Fruit fly (Drosophila melanogaster): Measurements from ENCODE around the gene CG31300.
A peak's percentile ranks its signal among the peaks of the same experiment; 100 is the strongest.

Gene CG31300

dm6 chr3R:25262322-25262761, 21.1 kb upstream of the CG31300 start, which contains the start of the genes Kdsr and CG11858 (continued):
- peak; percentile 75 for TF ChIP-seq PHDP (tag; optimal IDR thresholded peaks at IDR 0.05)
- peak; percentile 45; the same call in 1 of the 4 replicates for TF ChIP-seq Dll (GFP tag; IDR thresholded peaks at IDR 0.05; ENCODE audit: partially characterized antibody)
- peak; percentile 52 for TF ChIP-seq CG14050 (GFP tag; IDR thresholded peaks at IDR 0.05)
- TF ChIP-seq grn (GFP tag; optimal IDR thresholded peaks at IDR 0.05), result peak; percentile 73
- TF ChIP-seq B-H2 (GFP tag; optimal IDR thresholded peaks at IDR 0.05), result peak; percentile 74
- TF ChIP-seq CG17612 (GFP tag; IDR thresholded peaks at IDR 0.05), result no peak
- peak; percentile 57; the same call in 1 of the 2 replicates for TF ChIP-seq ara (GFP tag; IDR thresholded peaks at IDR 0.05)
- TF ChIP-seq lov (optimal IDR thresholded peaks at IDR 0.05), result no peak
- TF ChIP-seq lov (GFP tag; IDR thresholded peaks at IDR 0.05), result 0 out of 3 replicates have a peak, but pooled peaks have one; percentile 63
- peak; percentile 56; the same call in 1 of the 2 replicates for TF ChIP-seq unc-4 (GFP tag; IDR thresholded peaks at IDR 0.05; ENCODE audit: partially characterized antibody)
- TF ChIP-seq CG34224 (GFP tag; IDR thresholded peaks at IDR 0.05; ENCODE audit: partially characterized antibody), result no peak
- no peak for TF ChIP-seq Asciz (GFP tag; optimal IDR thresholded peaks at IDR 0.05)
- peak; percentile 1 for TF ChIP-seq CG8290 (GFP tag; optimal IDR thresholded peaks at IDR 0.05)
- peak in 1 of 2 experiments; percentile 14 for TF ChIP-seq CG8290 (tag; optimal IDR thresholded peaks at IDR 0.05)
- TF ChIP-seq Dip3 (GFP tag; optimal IDR thresholded peaks at IDR 0.05), result peak; percentile 50
- TF ChIP-seq gro (GFP tag; optimal IDR thresholded peaks at IDR 0.05), result peak; percentile 58
- TF ChIP-seq D19B (GFP tag; optimal IDR thresholded peaks at IDR 0.05), result no peak
- TF ChIP-seq CG7786 (GFP tag; optimal IDR thresholded peaks at IDR 0.05), result peak; percentile 52
- TF ChIP-seq schlank (tag; optimal IDR thresholded peaks at IDR 0.05), result no peak
- TF ChIP-seq ato (GFP tag; IDR thresholded peaks at IDR 0.05; ENCODE audit: partially characterized antibody), result no peak
- TF ChIP-seq gt (GFP tag; IDR thresholded peaks at IDR 0.05), result no peak
- no peak for TF ChIP-seq CG11560 (tag; IDR thresholded peaks at IDR 0.05)
- peak; percentile 71 for TF ChIP-seq Ets97D (GFP tag; optimal IDR thresholded peaks at IDR 0.05)
- TF ChIP-seq CG10267 (tag; optimal IDR thresholded peaks at IDR 0.05), result peak; percentile 63
- peak; percentile 40; the same call in 1 of the 2 replicates for TF ChIP-seq E2f1 (GFP tag; IDR thresholded peaks at IDR 0.05)
- TF ChIP-seq Dfd (GFP tag; optimal IDR thresholded peaks at IDR 0.05), result no peak
- TF ChIP-seq sqz (GFP tag; optimal IDR thresholded peaks at IDR 0.05), result no peak
- peak; percentile 51 for TF ChIP-seq CG33213 (GFP tag; optimal IDR thresholded peaks at IDR 0.05)
- TF ChIP-seq Bteb2 (GFP tag; optimal IDR thresholded peaks at IDR 0.05), result peak; percentile 68
- TF ChIP-seq CG13287 (GFP tag; IDR thresholded peaks at IDR 0.05; ENCODE audit: partially characterized antibody), result peak; percentile 64; the same call in 1 of the 2 replicates
- TF ChIP-seq D19A (tag; optimal IDR thresholded peaks at IDR 0.05), result no peak
- peak; percentile 81 for TF ChIP-seq Ptx1 (GFP tag; IDR thresholded peaks at IDR 0.05)
- peak; percentile 6 for TF ChIP-seq CG13123 (GFP tag; optimal IDR thresholded peaks at IDR 0.05)
- peak; percentile 28 for TF ChIP-seq CG8944 (GFP tag; optimal IDR thresholded peaks at IDR 0.05)
- TF ChIP-seq scrt (GFP tag; optimal IDR thresholded peaks at IDR 0.05), result peak; percentile 33
- peak; percentile 65 for TF ChIP-seq chn (GFP tag; optimal IDR thresholded peaks at IDR 0.05)
- no peak for TF ChIP-seq CG15073 (GFP tag; optimal IDR thresholded peaks at IDR 0.05)
- peak; percentile 52 for TF ChIP-seq dmrt11E (tag; optimal IDR thresholded peaks at IDR 0.05)
- peak; percentile 58 for TF ChIP-seq Sry-δ (GFP tag; optimal IDR thresholded peaks at IDR 0.05)
- peak; percentile 29 for TF ChIP-seq CG17385 (GFP tag; optimal IDR thresholded peaks at IDR 0.05)
- TF ChIP-seq Atf6 (GFP tag; IDR thresholded peaks at IDR 0.05), result peak; percentile 69
- TF ChIP-seq CG1603 (tag; optimal IDR thresholded peaks at IDR 0.05), result peak; percentile 57
- no peak for TF ChIP-seq h (optimal IDR thresholded peaks at IDR 0.05)
- peak; percentile 52; the same call in 1 of the 2 replicates for TF ChIP-seq cas (GFP tag; IDR thresholded peaks at IDR 0.05)
- TF ChIP-seq CG4424 (GFP tag; optimal IDR thresholded peaks at IDR 0.05), result peak; percentile 56
- peak; percentile 42; the same call in 1 of the 2 replicates for TF ChIP-seq CG31224 (GFP tag; IDR thresholded peaks at IDR 0.05)
- TF ChIP-seq Sry-β (GFP tag; optimal IDR thresholded peaks at IDR 0.05), result peak; percentile 99
- TF ChIP-seq maf-S (GFP tag; optimal IDR thresholded peaks at IDR 0.05), result peak; percentile 40
- peak; percentile 53 for TF ChIP-seq CG8765 (GFP tag; IDR thresholded peaks at IDR 0.05)
- peak; percentile 68 for TF ChIP-seq sisA (GFP tag; IDR thresholded peaks at IDR 0.05)
- TF ChIP-seq CG43689 (GFP tag; IDR thresholded peaks at IDR 0.05), result 0 out of 2 replicates have a peak, but pooled peaks have one; percentile 15
- peak; percentile 72 for TF ChIP-seq CG14441 (GFP tag; IDR thresholded peaks at IDR 0.05)
